Worm (Caenorhabditis elegans) whole organism, L4 larva: Measurements from ENCODE around the gene irld-9.

Source experiments
- F10B5.3 ChIP-seq: sonication (generic microtip); optimal IDR thresholded peaks from 2 replicates; lab custom pipeline; 2016; ENCODE audit warnings: mild to moderate bottlenecking, missing genetic modification characterization, missing compliant biosample characterization
- R02D3.7 ChIP-seq: fragments of 150-350 bp; sonication (generic microtip); optimal IDR thresholded peaks from 3 replicates; lab custom pipeline; 2014; ENCODE audit warnings: missing biosample characterization, missing genetic modification characterization
- T20F7.1 ChIP-seq: fragments of 200-800 bp; sonication (Bioruptor generic); optimal IDR thresholded peaks from 2 replicates; lab custom pipeline; 2018; ENCODE audit warnings: mild to moderate bottlenecking, missing genetic modification characterization, missing compliant biosample characterization
- T26A8.4 ChIP-seq: fragments of 200-800 bp; sonication (Bioruptor generic); IDR thresholded peaks from 2 replicates; pipeline ENCODE4 v1.3.6; 2022; ENCODE audit warnings: missing genetic modification characterization, missing compliant biosample characterization
- Y105C5A.15 ChIP-seq: fragments of 200-800 bp; sonication (Bioruptor generic); IDR thresholded peaks from 2 replicates; pipeline ENCODE4 v1.3.6; 2022; ENCODE audit warnings: missing genetic modification characterization, missing compliant biosample characterization
- Y5F2A.4 ChIP-seq: fragments of 200-800 bp; sonication (Bioruptor generic); optimal IDR thresholded peaks from 2 replicates; lab custom pipeline; 2018; ENCODE audit warnings: mild to moderate bottlenecking, missing genetic modification characterization, missing compliant biosample characterization
- ZK546.5 ChIP-seq, 2 experiments: sonication (generic microtip); optimal IDR thresholded peaks; 2 replicates each; lab custom pipeline; 2017; ENCODE audit warnings: missing biosample characterization in 2 of 2, missing genetic modification characterization in 2 of 2
- aha-1 ChIP-seq: fragments of 150-350 bp; peaks from one replicate; lab custom pipeline; 2014; ENCODE audit warnings: missing biosample characterization, missing genetic modification characterization
- aly-2 ChIP-seq: sonication (generic microtip); optimal IDR thresholded peaks from 2 replicates; lab custom pipeline; 2018; ENCODE audit warnings: missing biosample characterization, missing genetic modification characterization
- ama-1 ChIP-seq: fragments of 150-350 bp; optimal IDR thresholded peaks from 2 replicates; lab custom pipeline; 2014; ENCODE audit warnings: inconsistent platforms, mixed read lengths
- arid-1 ChIP-seq: fragments of 200-800 bp; sonication (Bioruptor generic); conservative IDR thresholded peaks from 2 replicates; pipeline ENCODE4 v1.3.6; 2022; ENCODE audit warnings: missing genetic modification reagents, missing genetic modification characterization, missing compliant biosample characterization
- ceh-28 ChIP-seq: fragments of 150-350 bp; optimal IDR thresholded peaks from 2 replicates; lab custom pipeline; 2014; ENCODE audit warnings: missing biosample characterization, missing genetic modification reagents, missing genetic modification characterization
- ceh-44 ChIP-seq: fragments of 200-800 bp; sonication (Bioruptor generic); IDR thresholded peaks from 2 replicates; pipeline ENCODE4 v1.3.6; 2022; ENCODE audit warnings: missing genetic modification reagents, missing genetic modification characterization, missing compliant biosample characterization
- ces-1 ChIP-seq: fragments of 150-350 bp; sonication (generic microtip); optimal IDR thresholded peaks from 4 replicates; lab custom pipeline; 2014; ENCODE audit warnings: missing biosample characterization, missing genetic modification reagents, missing genetic modification characterization
- daf-12 ChIP-seq: fragments of 150-350 bp; optimal IDR thresholded peaks from 2 replicates; lab custom pipeline; 2014; ENCODE audit warnings: missing biosample characterization, missing genetic modification reagents, missing genetic modification characterization
- daf-16 ChIP-seq, 3 experiments: sonication (generic microtip); optimal IDR thresholded peaks; 2 replicates each; lab custom pipeline; 2016 to 2017; ENCODE audit warnings: missing genetic modification characterization in 3 of 3, missing genetic modification reagents in 3 of 3, mild to moderate bottlenecking in 2 of 3, missing compliant biosample characterization in 2 of 3, missing biosample characterization in 1 of 3, moderate library complexity in 1 of 3
- dmd-6 ChIP-seq: fragments of 200-800 bp; sonication (Bioruptor generic); IDR thresholded peaks from 2 replicates; pipeline ENCODE4 v1.3.6; 2022; ENCODE audit warnings: missing genetic modification reagents, missing genetic modification characterization, missing compliant biosample characterization
- dmd-9 ChIP-seq: fragments of 200-800 bp; sonication (Bioruptor generic); IDR thresholded peaks from 2 replicates; pipeline ENCODE4 v1.3.6; 2022; ENCODE audit warnings: missing genetic modification reagents, missing genetic modification characterization, missing compliant biosample characterization
- duxl-1 ChIP-seq: sonication (generic microtip); optimal IDR thresholded peaks from 2 replicates; lab custom pipeline; 2016; ENCODE audit warnings: mild to moderate bottlenecking, missing genetic modification characterization, moderate library complexity, missing compliant biosample characterization; ENCODE audit not compliant: poor library complexity
- fkh-10 ChIP-seq: fragments of 150-350 bp; optimal IDR thresholded peaks from 2 replicates; lab custom pipeline; 2014; ENCODE audit warnings: missing biosample characterization, missing genetic modification reagents, missing genetic modification characterization
- fos-1 ChIP-seq: fragments of 150-350 bp; optimal IDR thresholded peaks from 2 replicates; lab custom pipeline; 2014; ENCODE audit warnings: missing biosample characterization, missing genetic modification characterization
- gei-8 ChIP-seq: fragments of 200-800 bp; sonication (Bioruptor generic); optimal IDR thresholded peaks from 2 replicates; lab custom pipeline; 2018; ENCODE audit warnings: mild to moderate bottlenecking, missing genetic modification characterization, missing compliant biosample characterization
- hlh-11 ChIP-seq: fragments of 200-800 bp; sonication (Bioruptor generic); optimal IDR thresholded peaks from 2 replicates; lab custom pipeline; 2018; ENCODE audit warnings: mild to moderate bottlenecking, missing genetic modification characterization, missing compliant biosample characterization
- lim-7 ChIP-seq: fragments of 200-800 bp; sonication (Bioruptor generic); IDR thresholded peaks from 2 replicates; pipeline ENCODE4 v1.3.6; 2022; ENCODE audit warnings: missing genetic modification characterization, missing compliant biosample characterization
- mes-2 ChIP-seq: sonication (generic microtip); optimal IDR thresholded peaks from 2 replicates; lab custom pipeline; 2016; ENCODE audit warnings: missing genotype, mild to moderate bottlenecking, missing genetic modification characterization, missing compliant biosample characterization; ENCODE audit not compliant: poor library complexity, severe bottlenecking
- nhr-10 ChIP-seq: fragments of 150-350 bp; optimal IDR thresholded peaks from 2 replicates; lab custom pipeline; 2014; ENCODE audit warnings: missing biosample characterization, missing genetic modification characterization
- nhr-102 ChIP-seq: sonication (generic microtip); optimal IDR thresholded peaks from 2 replicates; lab custom pipeline; 2016; ENCODE audit warnings: mild to moderate bottlenecking, missing genetic modification characterization, moderate library complexity, missing compliant biosample characterization
- nhr-11 ChIP-seq: fragments of 150-350 bp; optimal IDR thresholded peaks from 2 replicates; lab custom pipeline; 2014; ENCODE audit warnings: missing biosample characterization, missing genetic modification characterization
- nhr-28 ChIP-seq: fragments of 150-350 bp; optimal IDR thresholded peaks from 2 replicates; lab custom pipeline; 2014; ENCODE audit warnings: missing biosample characterization, missing genetic modification characterization
- nhr-48 ChIP-seq: sonication (generic microtip); optimal IDR thresholded peaks from 2 replicates; lab custom pipeline; 2016; ENCODE audit warnings: mild to moderate bottlenecking, missing genetic modification characterization, missing compliant biosample characterization
- nhr-76 ChIP-seq: fragments of 150-350 bp; optimal IDR thresholded peaks from 2 replicates; lab custom pipeline; 2014; ENCODE audit warnings: missing biosample characterization, missing genetic modification characterization
- nhr-77 ChIP-seq: fragments of 150-350 bp; optimal IDR thresholded peaks from 2 replicates; lab custom pipeline; 2014; ENCODE audit warnings: missing biosample characterization, missing genetic modification characterization
- pha-4 ChIP-seq, 2 experiments: fragments of 150-350 bp in 1 of 2; fragments of 200-800 bp in 1 of 2; sonication (Bioruptor generic) in 1 of 2; IDR thresholded peaks in 1 of 2; optimal IDR thresholded peaks in 1 of 2; 2 replicates each; pipeline versions ENCODE4 v1.3.6 to Lab custom; 2014 to 2022; ENCODE audit warnings: missing genetic modification characterization in 2 of 2, missing genetic modification reagents in 2 of 2, missing biosample characterization in 1 of 2, missing compliant biosample characterization in 1 of 2
- php-3 ChIP-seq: fragments of 200-800 bp; sonication (Bioruptor generic); IDR thresholded peaks from 2 replicates; pipeline ENCODE4 v1.3.6; 2022; ENCODE audit warnings: missing genetic modification reagents, missing genetic modification characterization, missing compliant biosample characterization
- pqm-1 ChIP-seq: sonication (generic microtip); optimal IDR thresholded peaks from 2 replicates; lab custom pipeline; 2017; ENCODE audit warnings: missing biosample characterization, missing genetic modification characterization
- spr-1 ChIP-seq: sonication (generic microtip); optimal IDR thresholded peaks from 2 replicates; lab custom pipeline; 2016; ENCODE audit warnings: mild to moderate bottlenecking, missing genetic modification characterization, missing compliant biosample characterization
- spr-3 ChIP-seq: fragments of 200-800 bp; sonication (Bioruptor generic); optimal IDR thresholded peaks from 2 replicates; lab custom pipeline; 2018; ENCODE audit warnings: mild to moderate bottlenecking, missing genetic modification characterization, missing compliant biosample characterization
- tra-1 ChIP-seq: fragments of 200-800 bp; sonication (Bioruptor generic); IDR thresholded peaks from 2 replicates; pipeline ENCODE4 v1.3.6; 2022; ENCODE audit warnings: missing genetic modification reagents, missing genetic modification characterization, missing compliant biosample characterization
- unc-130 ChIP-seq: sonication (generic microtip); optimal IDR thresholded peaks from 2 replicates; lab custom pipeline; 2016; ENCODE audit warnings: missing genetic modification reagents, missing genetic modification characterization, missing compliant biosample characterization
- unc-39 ChIP-seq: sonication (generic microtip); optimal IDR thresholded peaks from 2 replicates; lab custom pipeline; 2017; ENCODE audit warnings: missing biosample characterization, missing genetic modification characterization
- unc-62 ChIP-seq, 3 experiments: fragments of 150-350 bp in 1 of 3; sonication (generic microtip); optimal IDR thresholded peaks in 2 of 3; peaks in 1 of 3; 1 replicate in 1 of 3; 2 replicates in 2 of 3; lab custom pipeline; 2014 to 2017; ENCODE audit warnings: missing biosample characterization in 3 of 3, missing genetic modification characterization in 3 of 3, missing genetic modification reagents in 3 of 3, missing genotype in 1 of 3
- ztf-11 ChIP-seq: fragments of 150-350 bp; optimal IDR thresholded peaks from 2 replicates; lab custom pipeline; 2014; ENCODE audit warnings: missing biosample characterization, missing genetic modification characterization

Gene irld-9

DNA sequence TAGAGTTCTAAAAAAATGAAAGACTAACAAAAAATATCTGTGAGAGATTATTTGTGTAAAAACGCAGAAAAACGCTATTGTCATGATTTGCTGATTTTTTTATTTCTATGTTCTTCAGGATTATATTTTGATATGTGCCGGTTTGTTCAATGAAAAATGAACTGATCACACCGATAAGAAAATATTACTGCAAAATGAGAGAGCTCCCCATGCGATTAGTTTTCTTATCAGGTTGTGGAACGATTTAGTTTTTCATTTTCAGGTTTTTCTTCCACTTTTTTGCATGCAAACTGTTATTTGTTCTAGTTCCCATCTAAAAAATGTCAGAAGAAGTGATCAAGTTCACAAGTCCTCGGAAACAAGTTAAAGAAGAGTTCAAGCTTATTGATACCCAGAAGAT lies 10.5 kb downstream of the irld-9 start, which contains the start of gene btb-9:
TSS of gene btb-9 (plus strand) at position 254 of the 400 bp plus-strand sequence.
- TF ChIP-seq ztf-11 (tag; lab: Kevin White, UChicago) (no peak), hlh-11 (tag; lab: Kevin White, UChicago) (peak; percentile 51), F10B5.3 (tag; lab: Kevin White, UChicago) (no peak), nhr-102 (tag; lab: Kevin White, UChicago) (no peak), spr-3 (GFP tag; lab: Kevin White, UChicago) (no peak), tra-1 (GFP tag; lab: Robert Waterston, UW) (no peak), nhr-48 (tag; lab: Kevin White, UChicago) (no peak), ZK546.5 (tag; optimal IDR thresholded peaks at IDR 0.05; lab: Kevin White, UChicago) (no peak), lim-7 (GFP tag; lab: Robert Waterston, UW) (no peak), nhr-11 (tag; lab: Kevin White, UChicago) (no peak), arid-1 (no peak), pha-4 (GFP tag; IDR thresholded peaks at IDR 0.05; lab: Robert Waterston, UW) (no peak), pha-4 (tag; optimal IDR thresholded peaks at IDR 0.05; lab: Kevin White, UChicago) (no peak), Y5F2A.4 (no peak), fkh-10 (no peak), dmd-6 (peak; percentile 72), T26A8.4 (GFP tag; lab: Robert Waterston, UW) (no peak), php-3 (0 out of 2 replicates have a peak, but pooled peaks have one; percentile 11), ces-1 (GFP tag; lab: Kevin White, UChicago) (no peak), unc-130 (no peak), T20F7.1 (GFP tag; lab: Kevin White, UChicago) (no peak), dmd-9 (GFP tag; lab: Robert Waterston, UW) (no peak), nhr-10 (no peak), Y105C5A.15 (GFP tag; lab: Robert Waterston, UW) (no peak), duxl-1 (tag; lab: Kevin White, UChicago) (peak; percentile 4), ama-1 (lab: Kevin White, UChicago) (no peak), spr-1 (tag; lab: Kevin White, UChicago) (no peak), gei-8 (no peak), unc-39 (no peak), pqm-1 (tag; lab: Kevin White, UChicago) (peak; percentile 96), daf-12 (no peak), ceh-28 (tag; lab: Kevin White, UChicago) (no peak), fos-1 (tag; lab: Kevin White, UChicago) (no peak), aly-2 (tag; lab: Kevin White, UChicago) (no peak), nhr-28 (peak; percentile 84), nhr-77 (no peak), mes-2 (tag; lab: Kevin White, UChicago) (no peak), R02D3.7 (tag; lab: Kevin White, UChicago) (no peak), ceh-44 (no peak), daf-16 (GFP tag; optimal IDR thresholded peaks at IDR 0.05; lab: Kevin White, UChicago) (no peak), daf-16 (tag; optimal IDR thresholded peaks at IDR 0.05; lab: Kevin White, UChicago) (peak; percentile 58), aha-1 (tag; lab: Kevin White, UChicago) (peak; percentile 9), nhr-76 (tag; lab: Kevin White, UChicago) (no peak)

ce11 chrII:1725735-1726134 lies 13.0 kb downstream of the irld-9 start, which contains the start of gene F45C12.17:
TSS of gene F45C12.17 (plus strand) at chrII:1726111.
- TF ChIP-seq nhr-76 (tag; lab: Kevin White, UChicago) (no peak), aha-1 (tag; lab: Kevin White, UChicago) (peak; percentile 60), unc-62 (GFP tag; optimal IDR thresholded peaks at IDR 0.05 in 1 of 2; lab: Kevin White, UChicago) (peak in 1 of 2 experiments; percentile 63), unc-62 (tag; optimal IDR thresholded peaks at IDR 0.05; lab: Kevin White, UChicago) (no peak)
- TF ChIP-seq, all 104 proteins: peak for 2
